Worm (Caenorhabditis elegans): ENCODE data around the gene mua-3.

mua-3 gene

ce11 chrIII:10160385-10160784 is at the start of gene mua-3, which contains the start of gene K08E5.5:
TSS of gene mua-3 (plus strand) at chrIII:10160697.
TSS of gene K08E5.5 (minus strand) at chrIII:10160485.
- no peak for TF ChIP-seq unc-62 (GFP tag; optimal IDR thresholded peaks at IDR 0.05)

- TF ChIP-seq unc-62 (GFP tag; optimal IDR thresholded peaks at IDR 0.05): no peak
These were observed 47.5 kb upstream of the mua-3 start, which contains the start of gene vps-29 for ce11 chrIII:10112958-10113357. TSS of gene vps-29 (minus strand) at chrIII:10113058.

- TF ChIP-seq unc-62 (GFP tag; optimal IDR thresholded peaks at IDR 0.05): no peak
These were observed 45.8 kb upstream of the mua-3 start, which contains the start of the genes ZK1128.1 and mett-10 for ce11 chrIII:10114662-10115061. TSS of gene ZK1128.1 (minus strand) at chrIII:10114760. TSS of gene mett-10 (plus strand) at chrIII:10115036.

- TF ChIP-seq unc-62 (GFP tag; optimal IDR thresholded peaks at IDR 0.05): no peak
These were observed 41.7 kb upstream of the mua-3 start, which contains the start of gene ZK1128.3 for ce11 chrIII:10118818-10119217. TSS of gene ZK1128.3 (minus strand) at chrIII:10118918.

- no peak for TF ChIP-seq unc-62 (GFP tag; optimal IDR thresholded peaks at IDR 0.05)
These were observed 40.2 kb upstream of the mua-3 start, which contains the start of the genes gtf-2H3 and ham-3 for ce11 chrIII:10120076-10120831. TSS of gene gtf-2H3 (minus strand) at chrIII:10120148. TSS of gene ham-3 (plus strand) at chrIII:10120781.

- TF ChIP-seq unc-62 (GFP tag; optimal IDR thresholded peaks at IDR 0.05): no peak
These were observed 36.8 kb upstream of the mua-3 start, which contains the start of gene ttll-4 for ce11 chrIII:10123586-10124233. TSS of gene ttll-4 (plus strand) at chrIII:10124183.

- TF ChIP-seq unc-62 (GFP tag; optimal IDR thresholded peaks at IDR 0.05): no peak
These were observed 34.1 kb upstream of the mua-3 start for ce11 chrIII:10126375-10126774.

- no peak for TF ChIP-seq unc-62 (GFP tag; optimal IDR thresholded peaks at IDR 0.05)
These were observed 27.7 kb upstream of the mua-3 start for ce11 chrIII:10132495-10133450.

- no peak for TF ChIP-seq unc-62 (GFP tag; optimal IDR thresholded peaks at IDR 0.05)
These were observed 26.0 kb upstream of the mua-3 start for ce11 chrIII:10134517-10134916.

ce11 chrIII:10136778-10137177 is 23.7 kb upstream of the mua-3 start, which contains the start of gene ZK1128.7:
TSS of gene ZK1128.7 (plus strand) at chrIII:10137006.
- no peak for TF ChIP-seq unc-62 (GFP tag; optimal IDR thresholded peaks at IDR 0.05)

- TF ChIP-seq unc-62 (GFP tag; optimal IDR thresholded peaks at IDR 0.05): no peak
These were observed 19.8 kb upstream of the mua-3 start, which contains the start of gene K08E5.6 for ce11 chrIII:10140732-10141131. TSS of gene K08E5.6 (plus strand) at chrIII:10141032.

ce11 chrIII:10146701-10147100 is 13.8 kb upstream of the mua-3 start, which contains the start of gene K08E5.1:
TSS of gene K08E5.1 (minus strand) at chrIII:10146801.
- TF ChIP-seq unc-62 (GFP tag; optimal IDR thresholded peaks at IDR 0.05): no peak

ce11 chrIII:10149910-10150309 is 10.6 kb upstream of the mua-3 start:
- TF ChIP-seq unc-62 (GFP tag; optimal IDR thresholded peaks at IDR 0.05): no peak

ce11 chrIII:10150710-10151109 is 9.8 kb upstream of the mua-3 start:
- TF ChIP-seq unc-62 (GFP tag; optimal IDR thresholded peaks at IDR 0.05): no peak

ce11 chrIII:10151719-10152118 is 8.8 kb upstream of the mua-3 start:
- TF ChIP-seq unc-62 (GFP tag; optimal IDR thresholded peaks at IDR 0.05): no peak
